Worm (Caenorhabditis elegans): ENCODE data around the gene ZC204.6.

The ZC204.6 gene

DNA sequence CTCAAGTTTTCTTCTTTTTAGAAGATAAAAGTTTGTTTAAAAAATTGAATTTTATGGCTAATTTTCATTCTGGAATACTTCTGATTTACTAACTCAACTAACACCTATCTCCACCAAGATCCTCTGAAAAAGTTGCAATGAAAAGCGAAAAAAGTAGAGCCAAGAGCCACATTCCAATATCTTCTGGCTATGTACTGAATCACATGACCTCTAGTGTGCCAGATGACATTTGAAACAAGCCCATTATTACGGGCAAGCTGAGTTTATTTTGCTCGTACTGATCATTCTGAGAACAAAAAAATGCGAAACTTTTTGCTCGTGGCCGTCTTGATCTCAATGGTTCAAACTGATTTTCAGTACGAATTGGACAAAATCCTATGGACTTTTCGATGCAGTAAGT, 34.5 kb upstream of the ZC204.6 start, which contains the start of gene irld-36:
irld-36 (plus strand) TSS at position 301 of the 400 bp plus-strand sequence.
- TF ChIP-seq ztf-16 (tag; optimal IDR thresholded peaks at IDR 0.05) = no peak
- no peak for TF ChIP-seq gmeb-2 (tag; optimal IDR thresholded peaks at IDR 0.05)
- no peak for TF ChIP-seq ceh-22 (tag; optimal IDR thresholded peaks at IDR 0.05)
- no peak for TF ChIP-seq ceh-30 (tag; optimal IDR thresholded peaks at IDR 0.05)
- no peak for TF ChIP-seq dmd-4 (tag; optimal IDR thresholded peaks at IDR 0.05; ENCODE audit: borderline replicate concordance)

- TF ChIP-seq ceh-34 (tag; optimal IDR thresholded peaks at IDR 0.05) = no peak
- no peak for TF ChIP-seq nhr-232 (tag; optimal IDR thresholded peaks at IDR 0.05)
- no peak for TF ChIP-seq ceh-2 (tag; optimal IDR thresholded peaks at IDR 0.05)
- no peak for TF ChIP-seq pax-1 (tag; optimal IDR thresholded peaks at IDR 0.05)
- no peak for TF ChIP-seq pha-2 (tag; optimal IDR thresholded peaks at IDR 0.05)
- TF ChIP-seq gmeb-2 (tag; optimal IDR thresholded peaks at IDR 0.05) = no peak
Observed at ce11 chrII:1676088-1676487, 31.5 kb upstream of the ZC204.6 start, which contains the start of gene fbxb-17. Gene fbxb-17 (plus strand): TSS chrII:1676388.

- TF ChIP-seq syd-9 (tag; optimal IDR thresholded peaks at IDR 0.05) (no peak), ceh-19 (GFP tag; optimal IDR thresholded peaks at IDR 0.05) (no peak), unc-3 (GFP tag; conservative IDR thresholded peaks at IDR 0.05) (no peak), unc-3 (tag; optimal IDR thresholded peaks at IDR 0.05) (no peak), ztf-16 (tag; optimal IDR thresholded peaks at IDR 0.05) (no peak), ceh-34 (tag; optimal IDR thresholded peaks at IDR 0.05) (no peak), dmd-4 (tag; optimal IDR thresholded peaks at IDR 0.05; ENCODE audit: borderline replicate concordance) (no peak), ama-1 (optimal IDR thresholded peaks at IDR 0.05) (no peak), fkh-10 (GFP tag; optimal IDR thresholded peaks at IDR 0.05) (no peak), lin-11 (tag; optimal IDR thresholded peaks at IDR 0.05) (no peak), unc-55 (GFP tag; optimal IDR thresholded peaks at IDR 0.05) (no peak), mec-3 (tag; optimal IDR thresholded peaks at IDR 0.05; ENCODE audit: borderline replicate concordance) (no peak)
Observed at ce11 chrII:1672673-1673072, 28.0 kb upstream of the ZC204.6 start.

ce11 chrII:1670985-1671384, 26.4 kb upstream of the ZC204.6 start:
- TF ChIP-seq C38D4.7 (GFP tag; optimal IDR thresholded peaks at IDR 0.05) = no peak
- no peak for TF ChIP-seq dve-1 (tag; optimal IDR thresholded peaks at IDR 0.05)
- TF ChIP-seq ceh-30 (tag; optimal IDR thresholded peaks at IDR 0.05) = no peak
- no peak for TF ChIP-seq sox-4 (tag; optimal IDR thresholded peaks at IDR 0.05)
- TF ChIP-seq K02D7.2 (tag; optimal IDR thresholded peaks at IDR 0.05) = no peak
- no peak for TF ChIP-seq lim-6 (tag; optimal IDR thresholded peaks at IDR 0.05)
- no peak for TF ChIP-seq unc-86 (tag; optimal IDR thresholded peaks at IDR 0.05)
- no peak for TF ChIP-seq mec-3 (tag; optimal IDR thresholded peaks at IDR 0.05; ENCODE audit: borderline replicate concordance)
- TF ChIP-seq fkh-10 (GFP tag; optimal IDR thresholded peaks at IDR 0.05) = no peak
- no peak for TF ChIP-seq fax-1 (tag; optimal IDR thresholded peaks at IDR 0.05)
- no peak for TF ChIP-seq ttx-3 (tag; optimal IDR thresholded peaks at IDR 0.05)

ce11 chrII:1670260-1670879, 25.7 kb upstream of the ZC204.6 start, which contains the start of gene nhx-6:
Gene nhx-6 (plus strand): TSS chrII:1670829.
- no peak for TF ChIP-seq unc-42 (tag; optimal IDR thresholded peaks at IDR 0.05)
- no peak for TF ChIP-seq F13H6.1 (tag; optimal IDR thresholded peaks at IDR 0.05)

- TF ChIP-seq lin-11 (tag; optimal IDR thresholded peaks at IDR 0.05) (no peak), sdc-2 (tag; optimal IDR thresholded peaks at IDR 0.05) (no peak), ceh-19 (GFP tag; optimal IDR thresholded peaks at IDR 0.05) (no peak), fax-1 (tag; optimal IDR thresholded peaks at IDR 0.05) (no peak), ceh-22 (tag; optimal IDR thresholded peaks at IDR 0.05) (no peak), hlh-30 (tag; optimal IDR thresholded peaks at IDR 0.05; ENCODE audit: insufficient read depth) (no peak), hlh-13 (GFP tag; optimal IDR thresholded peaks at IDR 0.05) (no peak), nfya-1 (tag; optimal IDR thresholded peaks at IDR 0.05) (no peak), rnt-1 (tag; optimal IDR thresholded peaks at IDR 0.05) (no peak), C38D4.7 (GFP tag; optimal IDR thresholded peaks at IDR 0.05) (no peak), ets-4 (tag; optimal IDR thresholded peaks at IDR 0.05) (no peak)
Observed at ce11 chrII:1668913-1669312, 24.3 kb upstream of the ZC204.6 start, which contains the start of gene srw-97. Gene srw-97 (minus strand): TSS chrII:1669013.

Measured in whole organism, late embryonic.